Worm (Caenorhabditis elegans) whole organism, L1 larva: ENCODE measurements around the gene gst-4.

Source experiments
- C34B4.2 ChIP-seq: sonication (generic microtip); optimal IDR thresholded peaks from 2 replicates; lab custom pipeline; 2017; ENCODE audit warnings: mild to moderate bottlenecking, missing genetic modification characterization, missing compliant biosample characterization
- F16B12.6 ChIP-seq: fragments of 150-350 bp; optimal IDR thresholded peaks from 2 replicates; lab custom pipeline; 2014; ENCODE audit warnings: missing biosample characterization, missing genetic modification characterization
- aha-1 ChIP-seq: fragments of 150-350 bp; optimal IDR thresholded peaks from 2 replicates; lab custom pipeline; 2014; ENCODE audit warnings: missing biosample characterization, missing genetic modification characterization
- alr-1 ChIP-seq: fragments of 200-800 bp; sonication (Bioruptor generic); optimal IDR thresholded peaks from 2 replicates; lab custom pipeline; 2018; ENCODE audit warnings: borderline replicate concordance, mild to moderate bottlenecking, missing genetic modification characterization, missing compliant biosample characterization
- aly-2 ChIP-seq: fragments of 150-350 bp; optimal IDR thresholded peaks from 2 replicates; lab custom pipeline; 2014; ENCODE audit warnings: missing biosample characterization, missing genetic modification characterization
- ceh-63 ChIP-seq: fragments of 200-800 bp; sonication (Bioruptor generic); optimal IDR thresholded peaks from 2 replicates; lab custom pipeline; 2018; ENCODE audit warnings: mild to moderate bottlenecking, missing genetic modification characterization, missing compliant biosample characterization
- ceh-90 ChIP-seq: sonication (generic microtip); optimal IDR thresholded peaks from 2 replicates; lab custom pipeline; 2016; ENCODE audit warnings: missing genetic modification characterization, missing compliant biosample characterization
- efl-1 ChIP-seq, 4 experiments: fragments of 150-350 bp; optimal IDR thresholded peaks in 3 of 4; peaks in 1 of 4; 1 replicate in 1 of 4; 2 replicates in 3 of 4; lab custom pipeline; 2014; ENCODE audit warnings: missing biosample characterization in 2 of 4, missing genetic modification characterization in 2 of 4, missing genetic modification reagents in 2 of 4
- egl-13 ChIP-seq: sonication (generic microtip); optimal IDR thresholded peaks from 2 replicates; lab custom pipeline; 2016; ENCODE audit warnings: missing genotype, missing genetic modification reagents, missing genetic modification characterization, missing compliant biosample characterization
- fkh-4 ChIP-seq: sonication (generic microtip); optimal IDR thresholded peaks from 2 replicates; lab custom pipeline; 2016; ENCODE audit warnings: missing compliant biosample characterization, missing genetic modification characterization, borderline replicate concordance
- fkh-8 ChIP-seq: sonication (generic microtip); optimal IDR thresholded peaks from 2 replicates; lab custom pipeline; 2016; ENCODE audit warnings: mild to moderate bottlenecking, missing genetic modification characterization, missing compliant biosample characterization
- jun-1 ChIP-seq: fragments of 150-350 bp; optimal IDR thresholded peaks from 2 replicates; lab custom pipeline; 2014; ENCODE audit warnings: missing biosample characterization, missing genetic modification reagents, missing genetic modification characterization
- lin-14 ChIP-seq: fragments of 200-800 bp; sonication (Bioruptor generic); optimal IDR thresholded peaks from 2 replicates; lab custom pipeline; 2018; ENCODE audit warnings: mild to moderate bottlenecking, missing genetic modification characterization, moderate library complexity, missing compliant biosample characterization
- lin-15B ChIP-seq: fragments of 150-350 bp; sonication (generic microtip); optimal IDR thresholded peaks from 3 replicates; lab custom pipeline; 2014; ENCODE audit warnings: missing biosample characterization, missing genetic modification characterization
- lin-35 ChIP-seq, 2 experiments: fragments of 150-350 bp; optimal IDR thresholded peaks; 2 replicates each; lab custom pipeline; 2014; ENCODE audit warnings: missing biosample characterization in 2 of 2, missing genetic modification characterization in 2 of 2, missing genetic modification reagents in 2 of 2
- lin-39 ChIP-seq: fragments of 150-350 bp; optimal IDR thresholded peaks from 2 replicates; lab custom pipeline; 2014; ENCODE audit warnings: missing biosample characterization, missing genetic modification reagents, missing genetic modification characterization
- lir-3 ChIP-seq: sonication (generic microtip); optimal IDR thresholded peaks from 2 replicates; lab custom pipeline; 2016; ENCODE audit warnings: mild to moderate bottlenecking, missing genetic modification characterization, moderate library complexity, missing compliant biosample characterization; ENCODE audit not compliant: poor library complexity
- mab-9 ChIP-seq: fragments of 200-800 bp; sonication (Bioruptor generic); IDR thresholded peaks from 2 replicates; pipeline ENCODE4 v1.3.6; 2022; ENCODE audit warnings: missing genetic modification reagents, missing genetic modification characterization, missing compliant biosample characterization
- mdl-1 ChIP-seq, 2 experiments: fragments of 150-350 bp; optimal IDR thresholded peaks; 2 replicates each; lab custom pipeline; 2014 to 2017; ENCODE audit warnings: missing biosample characterization in 2 of 2, missing genetic modification characterization in 2 of 2, inconsistent platforms in 1 of 2
- nhr-237 ChIP-seq: fragments of 150-350 bp; optimal IDR thresholded peaks from 2 replicates; lab custom pipeline; 2014; ENCODE audit warnings: missing biosample characterization, missing genetic modification characterization
- nhr-28 ChIP-seq: fragments of 150-350 bp; optimal IDR thresholded peaks from 2 replicates; lab custom pipeline; 2014; ENCODE audit warnings: missing biosample characterization, missing genetic modification characterization
- nhr-47 ChIP-seq: sonication (generic microtip); optimal IDR thresholded peaks from 2 replicates; lab custom pipeline; 2016; ENCODE audit warnings: mild to moderate bottlenecking, missing genetic modification characterization, moderate library complexity, missing compliant biosample characterization
- nhr-71 ChIP-seq: sonication (generic microtip); optimal IDR thresholded peaks from 2 replicates; lab custom pipeline; 2016; ENCODE audit warnings: mild to moderate bottlenecking, missing genetic modification characterization, moderate library complexity, missing compliant biosample characterization
- nhr-77 ChIP-seq: fragments of 150-350 bp; optimal IDR thresholded peaks from 2 replicates; lab custom pipeline; 2014; ENCODE audit warnings: missing biosample characterization, missing genetic modification characterization
- nhr-84 ChIP-seq: sonication (generic microtip); optimal IDR thresholded peaks from 2 replicates; lab custom pipeline; 2017; ENCODE audit warnings: missing biosample characterization, missing genetic modification characterization
- nhr-90 ChIP-seq: sonication (generic microtip); optimal IDR thresholded peaks from 2 replicates; lab custom pipeline; 2016; ENCODE audit warnings: mild to moderate bottlenecking, missing genetic modification characterization, missing compliant biosample characterization; ENCODE audit not compliant: poor library complexity
- rnt-1 ChIP-seq: sonication (generic microtip); optimal IDR thresholded peaks from 2 replicates; lab custom pipeline; 2016; ENCODE audit warnings: mild to moderate bottlenecking, missing genetic modification characterization, moderate library complexity, missing compliant biosample characterization
- sptf-1 ChIP-seq: fragments of 150-350 bp; optimal IDR thresholded peaks from 2 replicates; lab custom pipeline; 2014; ENCODE audit warnings: missing biosample characterization, missing genetic modification characterization
- tbx-2 ChIP-seq: sonication (generic microtip); optimal IDR thresholded peaks from 2 replicates; lab custom pipeline; 2016; ENCODE audit warnings: missing genetic modification characterization, missing compliant biosample characterization
- tlp-1 ChIP-seq: fragments of 150-350 bp; optimal IDR thresholded peaks from 2 replicates; lab custom pipeline; 2014; ENCODE audit warnings: missing biosample characterization, missing genetic modification characterization
- xbp-1 ChIP-seq: sonication (generic microtip); optimal IDR thresholded peaks from 2 replicates; lab custom pipeline; 2016; ENCODE audit warnings: missing genetic modification characterization, missing compliant biosample characterization
- zip-4 ChIP-seq: fragments of 200-800 bp; sonication (Bioruptor generic); optimal IDR thresholded peaks from 2 replicates; lab custom pipeline; 2018; ENCODE audit warnings: mild to moderate bottlenecking, missing genetic modification characterization, moderate library complexity, missing compliant biosample characterization
- ztf-11 ChIP-seq, 2 experiments: sonication (generic microtip); optimal IDR thresholded peaks; 2 replicates each; lab custom pipeline; 2016 to 2017; ENCODE audit warnings: missing genetic modification characterization in 2 of 2, missing biosample characterization in 1 of 2, missing compliant biosample characterization in 1 of 2

gst-4 gene

DNA sequence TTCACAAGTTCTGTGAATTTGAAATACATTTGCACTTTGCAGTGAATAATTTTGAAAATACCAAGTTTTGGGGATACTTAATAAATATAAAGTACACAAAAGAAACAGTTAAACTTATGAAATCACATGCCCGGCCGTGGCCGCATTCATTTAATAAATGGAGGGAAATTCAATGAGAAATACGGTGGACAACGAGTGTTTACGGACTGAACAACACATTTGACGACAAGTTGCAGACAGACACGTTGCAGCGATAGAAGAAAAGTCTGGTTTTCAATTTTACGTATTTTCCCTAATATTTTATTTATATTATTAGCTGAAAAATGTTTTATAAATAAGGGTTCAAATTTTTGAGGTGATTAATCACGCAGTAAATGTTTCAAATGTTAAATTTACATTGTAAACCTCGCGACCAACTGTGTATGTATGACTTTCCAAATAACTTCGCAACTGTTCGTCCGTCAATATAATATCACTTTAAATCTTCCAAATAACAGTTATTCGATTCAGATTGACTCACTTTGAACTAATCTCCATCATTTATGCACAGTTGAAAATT lies 9.5 kb downstream of the gst-4 start, which contains the start of gene copg-1 (continued):
- TF ChIP-seq efl-1 (optimal IDR thresholded peaks at IDR 0.05; lab: Kevin White, UChicago) (peak; percentile 56 to 64), efl-1 (GFP tag; optimal IDR thresholded peaks at IDR 0.05 in 1 of 2; lab: Kevin White, UChicago) (peak; percentile 69 to 94), tbx-2 (tag; lab: Kevin White, UChicago) (peak; percentile 51), xbp-1 (tag; lab: Kevin White, UChicago) (peak; percentile 57), ztf-11 (tag; optimal IDR thresholded peaks at IDR 0.05; lab: Kevin White, UChicago) (no peak), nhr-77 (peak; percentile 5), nhr-28 (tag; lab: Kevin White, UChicago) (no peak), fkh-8 (tag; lab: Kevin White, UChicago) (peak; percentile 28), aly-2 (tag; lab: Kevin White, UChicago) (peak; percentile 4), zip-4 (GFP tag; lab: Kevin White, UChicago) (no peak), nhr-237 (tag; lab: Kevin White, UChicago) (no peak), mdl-1 (tag; optimal IDR thresholded peaks at IDR 0.05; lab: Kevin White, UChicago) (peak in 1 of 2 experiments; percentile 34), nhr-47 (tag; lab: Kevin White, UChicago) (peak; percentile 67), lin-14 (GFP tag; lab: Kevin White, UChicago) (peak; percentile 73), aha-1 (tag; lab: Kevin White, UChicago) (no peak), nhr-90 (peak; percentile 13)

DNA sequence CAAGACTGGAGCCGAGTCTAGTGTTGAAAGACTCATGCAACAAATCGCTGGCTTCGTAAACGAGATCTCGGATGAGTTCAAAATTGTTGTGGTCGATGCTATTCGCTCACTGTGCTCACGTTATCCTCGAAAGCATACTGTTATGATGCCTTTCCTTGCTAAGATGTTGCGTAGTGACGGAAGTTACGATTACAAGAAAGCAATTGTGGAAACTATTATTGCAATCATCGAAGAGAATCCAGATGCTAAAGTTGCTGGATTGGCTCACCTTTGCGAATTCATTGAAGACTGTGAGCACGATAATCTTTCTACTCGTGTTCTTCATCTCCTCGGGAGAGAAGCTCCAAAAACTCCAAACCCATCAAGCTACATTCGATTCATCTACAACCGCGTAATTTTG lies 11.5 kb downstream of the gst-4 start:
- no peak for TF ChIP-seq fkh-4
- no peak for TF ChIP-seq mab-9
- TF ChIP-seq lin-15B, result no peak
- no peak for TF ChIP-seq nhr-237 (tag; lab: Kevin White, UChicago)
- no peak for TF ChIP-seq efl-1 (optimal IDR thresholded peaks at IDR 0.05; lab: Kevin White, UChicago)
- TF ChIP-seq efl-1 (GFP tag; optimal IDR thresholded peaks at IDR 0.05 in 1 of 2; lab: Kevin White, UChicago), result peak in 1 of 2 experiments; percentile 88
- no peak for TF ChIP-seq jun-1 (tag; lab: Kevin White, UChicago)

DNA sequence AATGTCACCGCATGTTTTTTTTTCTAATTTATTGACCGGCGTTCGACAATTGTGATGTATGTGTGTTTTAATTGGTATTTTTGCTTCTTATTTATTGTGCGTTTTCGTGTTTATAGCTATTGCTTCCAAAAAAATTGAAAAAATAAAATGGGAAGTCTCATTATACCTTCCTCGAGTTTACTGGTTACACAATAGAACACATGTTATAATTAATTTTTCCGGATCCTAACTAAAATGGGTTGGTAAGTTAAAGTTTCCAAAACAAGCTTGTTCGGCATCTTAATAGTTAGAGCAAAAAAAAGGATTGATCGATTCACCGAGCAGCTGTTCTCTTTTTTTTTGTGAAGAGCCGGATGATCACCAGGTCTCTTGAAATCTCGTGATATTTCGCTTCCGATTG lies 13.4 kb downstream of the gst-4 start, which contains the start of gene ttr-54:
Gene ttr-54 (plus strand): TSS at position 301 of the 400 bp plus-strand sequence.
- TF ChIP-seq ceh-63 (GFP tag; lab: Kevin White, UChicago), result no peak
- TF ChIP-seq rnt-1, result peak; percentile 24

DNA sequence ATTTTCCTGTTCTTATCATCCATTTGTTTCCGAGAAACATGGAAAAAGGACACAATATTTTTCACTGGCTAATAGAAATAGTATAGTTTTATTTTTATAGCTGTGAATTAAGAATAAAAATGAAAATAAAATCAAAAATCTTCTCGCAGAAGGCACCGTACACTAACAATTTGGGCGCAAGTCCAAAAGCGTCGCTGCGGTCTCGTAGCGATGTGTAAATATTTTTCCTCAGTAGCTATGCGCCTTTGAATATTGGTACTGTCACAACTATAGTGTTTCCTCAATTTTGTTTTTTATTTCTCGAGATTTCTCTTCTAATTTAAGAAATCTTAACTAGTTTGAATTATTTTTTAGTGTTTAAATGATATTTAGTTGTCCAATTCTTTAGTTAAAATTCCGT lies 15.0 kb downstream of the gst-4 start:
- TF ChIP-seq rnt-1 (no peak), sptf-1 (tag; lab: Kevin White, UChicago) (no peak), alr-1 (tag; lab: Kevin White, UChicago) (no peak), egl-13 (no peak), lin-39 (tag; lab: Kevin White, UChicago) (no peak), nhr-84 (no peak), tlp-1 (no peak)

DNA sequence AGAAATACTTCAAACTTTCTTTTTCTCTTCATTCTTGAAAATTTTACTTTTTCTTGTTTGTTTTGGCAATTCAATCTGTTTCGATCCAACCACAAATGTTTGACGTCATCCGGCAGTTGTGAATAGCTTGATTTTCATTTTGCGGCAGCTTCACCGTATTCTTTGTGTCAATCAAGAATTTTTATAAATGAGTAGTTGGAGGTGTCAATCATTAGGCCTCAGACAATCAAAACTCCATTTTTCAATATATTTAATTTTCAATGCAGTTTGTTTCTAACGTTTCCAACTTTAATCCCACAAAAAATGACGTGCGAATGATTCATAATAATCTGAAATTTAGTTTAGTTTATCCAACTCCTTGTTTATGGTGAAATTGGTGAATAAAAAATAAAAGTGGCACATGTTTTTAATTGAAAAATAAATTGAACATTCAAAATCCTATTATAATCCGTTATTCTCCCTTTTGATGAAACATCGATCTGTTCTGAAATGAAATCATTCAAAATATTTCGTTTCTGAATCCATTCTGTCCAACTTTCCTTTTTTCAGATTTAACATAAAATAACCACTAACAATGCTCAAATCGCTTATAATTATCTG lies 15.6 kb downstream of the gst-4 start, which contains the start of gene ttr-53:
Gene ttr-53 (plus strand): TSS at position 550 of the 600 bp plus-strand sequence.
- TF ChIP-seq lir-3 (tag; lab: Kevin White, UChicago) (no peak), nhr-71 (tag; lab: Kevin White, UChicago) (no peak), efl-1 (optimal IDR thresholded peaks at IDR 0.05; lab: Kevin White, UChicago) (no peak), efl-1 (GFP tag; optimal IDR thresholded peaks at IDR 0.05 in 1 of 2; lab: Kevin White, UChicago) (no peak), lin-35 (GFP tag; optimal IDR thresholded peaks at IDR 0.05; lab: Kevin White, UChicago) (no peak), C34B4.2 (tag; lab: Kevin White, UChicago) (no peak), lin-39 (tag; lab: Kevin White, UChicago) (no peak), ceh-90 (tag; lab: Kevin White, UChicago) (no peak), nhr-77 (no peak), F16B12.6 (no peak), sptf-1 (tag; lab: Kevin White, UChicago) (no peak)
